Fruit fly (Drosophila melanogaster) whole organism, embryonic: ENCODE measurements around the gene CG14931.

Experiments used
- Abd-B ChIP-seq: fragments of 200-800 bp; sonication (Bioruptor generic); optimal IDR thresholded peaks from 2 replicates; lab custom pipeline; 2018; ENCODE audit warnings: missing biosample characterization, mild to moderate bottlenecking, missing genetic modification characterization, moderate library complexity
- Atf-2 ChIP-seq: fragments of 200-800 bp; sonication (Bioruptor generic); optimal IDR thresholded peaks from 2 replicates; lab custom pipeline; 2016; ENCODE audit warnings: missing biosample characterization, missing genetic modification characterization
- B-H1 ChIP-seq: fragments of 200-800 bp; sonication (Bioruptor generic); IDR thresholded peaks from 3 replicates; pipeline ENCODE4 v1.3.6; 2022; ENCODE audit warnings: missing biosample characterization, missing genetic modification characterization
- B-H2 ChIP-seq: fragments of 200-800 bp; sonication (Bioruptor generic); optimal IDR thresholded peaks from 2 replicates; lab custom pipeline; 2018; ENCODE audit warnings: missing biosample characterization, mild to moderate bottlenecking, missing genetic modification characterization
- CG11247 ChIP-seq: fragments of 200-800 bp; sonication (Bioruptor generic); IDR thresholded peaks from 2 replicates; pipeline ENCODE4 v1.3.6; 2022; ENCODE audit warnings: missing biosample characterization, missing genetic modification characterization
- CG11560 ChIP-seq: fragments of 200-800 bp; sonication (Bioruptor generic); IDR thresholded peaks from 3 replicates; pipeline ENCODE4 v1.3.6; 2022; ENCODE audit warnings: missing biosample characterization, missing genetic modification characterization
- CG12155 ChIP-seq: fragments of 200-800 bp; sonication (Bioruptor generic); optimal IDR thresholded peaks from 3 replicates; lab custom pipeline; 2016; ENCODE audit warnings: missing biosample characterization, missing genetic modification characterization
- CG12942 ChIP-seq: fragments of 200-800 bp; sonication (Bioruptor generic); optimal IDR thresholded peaks from 3 replicates; lab custom pipeline; 2016; ENCODE audit warnings: missing biosample characterization, missing genetic modification characterization
- CG13123 ChIP-seq: fragments of 200-800 bp; sonication (Bioruptor generic); optimal IDR thresholded peaks from 2 replicates; lab custom pipeline; 2016; ENCODE audit warnings: missing biosample characterization, missing genetic modification characterization
- CG13894 ChIP-seq: fragments of 200-800 bp; sonication (Bioruptor generic); optimal IDR thresholded peaks from 3 replicates; lab custom pipeline; 2018; ENCODE audit warnings: missing biosample characterization, mild to moderate bottlenecking, missing genetic modification characterization, moderate library complexity
- CG15514 ChIP-seq: fragments of 200-800 bp; sonication (Bioruptor generic); optimal IDR thresholded peaks from 3 replicates; lab custom pipeline; 2017; ENCODE audit warnings: missing biosample characterization, missing genetic modification characterization, mild to moderate bottlenecking, moderate library complexity, missing genetic modification reagents
- CG17186 ChIP-seq: fragments of 200-800 bp; sonication (Bioruptor generic); optimal IDR thresholded peaks from 3 replicates; lab custom pipeline; 2017; ENCODE audit warnings: missing biosample characterization, missing genetic modification reagents, missing genetic modification characterization
- CG3995 ChIP-seq: fragments of 200-800 bp; sonication (Bioruptor generic); optimal IDR thresholded peaks from 3 replicates; lab custom pipeline; 2016; ENCODE audit warnings: missing biosample characterization, missing genetic modification characterization
- CG6854 ChIP-seq: fragments of 200-800 bp; sonication (Bioruptor generic); optimal IDR thresholded peaks from 3 replicates; lab custom pipeline; 2017; ENCODE audit warnings: missing biosample characterization, mild to moderate bottlenecking, missing genetic modification characterization
- CG7357 ChIP-seq: fragments of 200-800 bp; sonication (Bioruptor generic); IDR thresholded peaks from 3 replicates; pipeline ENCODE4 v1.3.6; 2022; ENCODE audit warnings: missing biosample characterization, missing genetic modification characterization
- CG7556 ChIP-seq: fragments of 200-800 bp; sonication (Bioruptor generic); optimal IDR thresholded peaks from 2 replicates; lab custom pipeline; 2017; ENCODE audit warnings: missing biosample characterization, mild to moderate bottlenecking, missing genetic modification characterization
- CG7928 ChIP-seq: fragments of 200-800 bp; sonication (Bioruptor generic); optimal IDR thresholded peaks from 2 replicates; lab custom pipeline; 2017; ENCODE audit warnings: missing biosample characterization, mild to moderate bottlenecking, missing genetic modification characterization
- CG7963 ChIP-seq: fragments of 200-800 bp; sonication (Bioruptor generic); IDR thresholded peaks from 3 replicates; pipeline ENCODE4 v1.3.6; 2022; ENCODE audit warnings: missing biosample characterization, missing genetic modification characterization; ENCODE audit not compliant: partially characterized antibody
- Chrac-16 ChIP-seq: fragments of 200-800 bp; sonication (Bioruptor generic); optimal IDR thresholded peaks from 3 replicates; lab custom pipeline; 2016; ENCODE audit warnings: missing biosample characterization, missing genetic modification characterization
- Doc3 ChIP-seq: fragments of 200-800 bp; sonication (Bioruptor generic); IDR thresholded peaks from 3 replicates; pipeline ENCODE4 v1.3.6; 2022; ENCODE audit warnings: missing biosample characterization, missing genetic modification characterization; ENCODE audit not compliant: partially characterized antibody
- Fer2 ChIP-seq: fragments of 200-800 bp; sonication (Bioruptor generic); optimal IDR thresholded peaks from 2 replicates; lab custom pipeline; 2018; ENCODE audit warnings: missing biosample characterization, mild to moderate bottlenecking, missing genetic modification characterization, moderate library complexity
- Gug ChIP-seq: fragments of 200-800 bp; sonication (Bioruptor generic); IDR thresholded peaks from 4 replicates; pipeline ENCODE4 v1.3.6; 2022; ENCODE audit warnings: missing biosample characterization, missing genetic modification characterization
- HLH3B ChIP-seq: fragments of 200-800 bp; sonication (Bioruptor generic); IDR thresholded peaks from 2 replicates; pipeline ENCODE4 v1.3.6; 2022; ENCODE audit warnings: missing biosample characterization, missing genetic modification characterization
- HLH4C ChIP-seq: fragments of 200-800 bp; sonication (Bioruptor generic); IDR thresholded peaks from 3 replicates; pipeline ENCODE4 v1.3.6; 2022; ENCODE audit warnings: missing biosample characterization, missing genetic modification characterization; ENCODE audit not compliant: partially characterized antibody
- Hr3 ChIP-seq: fragments of 200-800 bp; sonication (Bioruptor generic); optimal IDR thresholded peaks from 3 replicates; lab custom pipeline; 2016; ENCODE audit warnings: missing biosample characterization, missing genetic modification characterization
- Max ChIP-seq: fragments of 200-800 bp; sonication (Bioruptor generic); optimal IDR thresholded peaks from 2 replicates; lab custom pipeline; 2016; ENCODE audit warnings: missing biosample characterization, mild to moderate bottlenecking, missing genetic modification characterization
- Meics ChIP-seq: fragments of 200-800 bp; sonication (Bioruptor generic); optimal IDR thresholded peaks from 2 replicates; lab custom pipeline; 2017; ENCODE audit warnings: missing biosample characterization, mild to moderate bottlenecking, missing genetic modification characterization
- Myb ChIP-seq: fragments of 200-800 bp; sonication (Bioruptor generic); optimal IDR thresholded peaks from 2 replicates; lab custom pipeline; 2016; ENCODE audit warnings: missing biosample characterization, missing genetic modification characterization
- NK7.1 ChIP-seq: fragments of 200-800 bp; sonication (Bioruptor generic); optimal IDR thresholded peaks from 3 replicates; lab custom pipeline; 2016; ENCODE audit warnings: missing biosample characterization, missing genetic modification characterization
- Ravus ChIP-seq: fragments of 200-800 bp; sonication (Bioruptor generic); IDR thresholded peaks from 2 replicates; pipeline ENCODE4 v1.3.6; 2022; ENCODE audit warnings: missing biosample characterization, missing genetic modification characterization
- Rfx ChIP-seq: fragments of 200-800 bp; sonication (Bioruptor generic); IDR thresholded peaks from 2 replicates; pipeline ENCODE4 v1.3.6; 2022; ENCODE audit warnings: missing biosample characterization, missing genetic modification characterization
- Ssrp ChIP-seq: fragments of 200-800 bp; sonication (Bioruptor generic); optimal IDR thresholded peaks from 2 replicates; lab custom pipeline; 2018; ENCODE audit warnings: missing biosample characterization, mild to moderate bottlenecking, missing genetic modification characterization, moderate library complexity
- ap ChIP-seq: fragments of 200-800 bp; sonication (Bioruptor generic); IDR thresholded peaks from 2 replicates; pipeline ENCODE4 v1.3.6; 2022; ENCODE audit warnings: missing biosample characterization, missing genetic modification characterization
- crc ChIP-seq: fragments of 200-800 bp; sonication (Bioruptor generic); optimal IDR thresholded peaks from 2 replicates; lab custom pipeline; 2016; ENCODE audit warnings: missing biosample characterization, missing genetic modification characterization
- emc ChIP-seq: fragments of 200-800 bp; sonication (Bioruptor generic); optimal IDR thresholded peaks from 2 replicates; lab custom pipeline; 2016; ENCODE audit warnings: missing biosample characterization, missing genetic modification characterization
- fd102C ChIP-seq: fragments of 200-800 bp; sonication (Bioruptor generic); optimal IDR thresholded peaks from 2 replicates; lab custom pipeline; 2018; ENCODE audit warnings: missing biosample characterization, mild to moderate bottlenecking, missing genetic modification characterization, moderate library complexity
- gcm2 ChIP-seq: fragments of 200-800 bp; sonication (Bioruptor generic); optimal IDR thresholded peaks from 2 replicates; lab custom pipeline; 2016; ENCODE audit warnings: missing biosample characterization, missing genetic modification characterization
- gro ChIP-seq: fragments of 200-800 bp; sonication (Bioruptor generic); optimal IDR thresholded peaks from 2 replicates; lab custom pipeline; 2016; ENCODE audit warnings: missing biosample characterization, missing genetic modification characterization
- jigr1 ChIP-seq: fragments of 200-800 bp; sonication (Bioruptor generic); IDR thresholded peaks from 3 replicates; pipeline ENCODE4 v1.3.6; 2022; ENCODE audit warnings: missing biosample characterization, missing genetic modification characterization
- lbe ChIP-seq: fragments of 200-800 bp; sonication (Bioruptor generic); optimal IDR thresholded peaks from 2 replicates; lab custom pipeline; 2016; ENCODE audit warnings: missing biosample characterization, mild to moderate bottlenecking, missing genetic modification characterization
- p53 ChIP-seq: fragments of 200-800 bp; sonication (Bioruptor generic); optimal IDR thresholded peaks from 2 replicates; lab custom pipeline; 2016; ENCODE audit warnings: missing biosample characterization, missing genetic modification characterization
- psq ChIP-seq: fragments of 200-800 bp; sonication (Bioruptor generic); optimal IDR thresholded peaks from 2 replicates; lab custom pipeline; 2017; ENCODE audit warnings: missing biosample characterization, missing genetic modification characterization
- repo ChIP-seq: fragments of 200-800 bp; sonication (Bioruptor generic); optimal IDR thresholded peaks from 2 replicates; lab custom pipeline; 2016; ENCODE audit warnings: missing biosample characterization, missing genetic modification characterization
- rib ChIP-seq: fragments of 200-800 bp; sonication (Bioruptor generic); IDR thresholded peaks from 2 replicates; pipeline ENCODE4 v1.3.6; 2022; ENCODE audit warnings: missing biosample characterization, missing genetic modification characterization
- row ChIP-seq: fragments of 200-800 bp; sonication (Bioruptor generic); IDR thresholded peaks from 3 replicates; pipeline ENCODE4 v1.3.6; 2022; ENCODE audit warnings: missing biosample characterization, missing genetic modification characterization
- scrt ChIP-seq: fragments of 200-800 bp; sonication (Bioruptor generic); optimal IDR thresholded peaks from 2 replicates; lab custom pipeline; 2018; ENCODE audit warnings: missing biosample characterization, mild to moderate bottlenecking, missing genetic modification characterization, moderate library complexity
- slbo ChIP-seq: fragments of 200-800 bp; sonication (Bioruptor generic); IDR thresholded peaks from 2 replicates; pipeline ENCODE4 v1.3.6; 2022; ENCODE audit warnings: missing biosample characterization, missing genetic modification characterization
- slp2 ChIP-seq: fragments of 200-800 bp; sonication (Bioruptor generic); optimal IDR thresholded peaks from 2 replicates; lab custom pipeline; 2016; ENCODE audit warnings: missing biosample characterization, missing genetic modification characterization
- tap ChIP-seq: fragments of 200-800 bp; optimal IDR thresholded peaks from 3 replicates; lab custom pipeline; 2019; ENCODE audit warnings: missing biosample characterization, mild to moderate bottlenecking, missing genetic modification characterization, moderate library complexity
- twi ChIP-seq: fragments of 200-800 bp; optimal IDR thresholded peaks from 2 replicates; lab custom pipeline; 2019; ENCODE audit warnings: missing biosample characterization, mild to moderate bottlenecking, missing genetic modification characterization, moderate library complexity
- zen ChIP-seq: fragments of 200-800 bp; sonication (Bioruptor generic); optimal IDR thresholded peaks from 3 replicates; lab custom pipeline; 2018; ENCODE audit warnings: missing biosample characterization, mild to moderate bottlenecking, missing genetic modification characterization, moderate library complexity

CG14931 gene

dm6 chr2L:11823470-11824162, 35.5 kb downstream of the CG14931 start:
- no peak for TF ChIP-seq Ssrp (tag; lab: Kevin White, UChicago)
- TF ChIP-seq scrt (GFP tag; lab: Kevin White, UChicago) = no peak
- no peak for TF ChIP-seq CG11247
- TF ChIP-seq Meics = peak; percentile 4
- TF ChIP-seq NK7.1 (GFP tag; lab: Kevin White, UChicago) = no peak
- no peak for TF ChIP-seq Max
- TF ChIP-seq Hr3 (GFP tag; lab: Kevin White, UChicago) = no peak
- no peak for TF ChIP-seq gcm2
- no peak for TF ChIP-seq Doc3 (GFP tag; lab: Robert Waterston, UW)
- TF ChIP-seq CG3995 (GFP tag; lab: Kevin White, UChicago) = no peak
- no peak for TF ChIP-seq tap (tag; lab: Kevin White, UChicago)
- TF ChIP-seq Ravus (GFP tag; lab: Robert Waterston, UW) = no peak
- TF ChIP-seq lbe (GFP tag; lab: Kevin White, UChicago) = no peak
- TF ChIP-seq zen (tag; lab: Kevin White, UChicago) = no peak
- TF ChIP-seq CG7556 (GFP tag; lab: Kevin White, UChicago) = peak; percentile 5
- no peak for TF ChIP-seq CG13123 (GFP tag; lab: Kevin White, UChicago)
- no peak for TF ChIP-seq Gug (GFP tag; lab: Robert Waterston, UW)
- TF ChIP-seq repo = no peak
- TF ChIP-seq CG11560 (tag; lab: Robert Waterston, UW) = no peak
- TF ChIP-seq Chrac-16 (GFP tag; lab: Kevin White, UChicago) = no peak
- TF ChIP-seq p53 = no peak
- no peak for TF ChIP-seq HLH4C (GFP tag; lab: Robert Waterston, UW)
- TF ChIP-seq CG17186 = no peak
- TF ChIP-seq B-H2 (GFP tag; lab: Kevin White, UChicago) = no peak
- no peak for TF ChIP-seq rib
- TF ChIP-seq CG6854 (GFP tag; lab: Kevin White, UChicago) = no peak
- no peak for TF ChIP-seq Abd-B
- no peak for TF ChIP-seq ap
- TF ChIP-seq slp2 (GFP tag; lab: Kevin White, UChicago) = no peak
- no peak for TF ChIP-seq CG7963
- no peak for TF ChIP-seq crc
- no peak for TF ChIP-seq psq (GFP tag; lab: Kevin White, UChicago)
- no peak for TF ChIP-seq fd102C (GFP tag; lab: Kevin White, UChicago)
- no peak for TF ChIP-seq Atf-2
- TF ChIP-seq CG15514 (GFP tag; lab: Kevin White, UChicago) = peak; percentile 1
- TF ChIP-seq HLH3B (GFP tag; lab: Robert Waterston, UW) = no peak
- no peak for TF ChIP-seq emc
- TF ChIP-seq gro (GFP tag; lab: Kevin White, UChicago) = no peak
- TF ChIP-seq Myb (GFP tag; lab: Kevin White, UChicago) = no peak
- no peak for TF ChIP-seq CG7357 (GFP tag; lab: Robert Waterston, UW)
- TF ChIP-seq slbo (GFP tag; lab: Robert Waterston, UW) = no peak
- peak; percentile 72 for TF ChIP-seq row (GFP tag; lab: Robert Waterston, UW)
- TF ChIP-seq jigr1 = no peak
- TF ChIP-seq Fer2 (tag; lab: Kevin White, UChicago) = no peak
- TF ChIP-seq CG12942 (GFP tag; lab: Kevin White, UChicago) = no peak
- no peak for TF ChIP-seq CG12155 (GFP tag; lab: Kevin White, UChicago)
- peak; percentile 9; the same call in 1 of the 2 replicates for TF ChIP-seq Rfx (GFP tag; lab: Robert Waterston, UW)
- no peak for TF ChIP-seq CG7928
- TF ChIP-seq CG13894 (tag; lab: Kevin White, UChicago) = peak; percentile 55
- no peak for TF ChIP-seq twi (tag; lab: Kevin White, UChicago)
- TF ChIP-seq B-H1 (GFP tag; lab: Robert Waterston, UW) = no peak
